Fruit fly (Drosophila melanogaster) whole organism, embryonic: ENCODE measurements around the gene Arfip.
A peak's percentile ranks its signal among the peaks of the same experiment; 100 is the strongest.

ENCODE experiments used
- Abd-B ChIP-seq: fragments of 200-800 bp; sonication (Bioruptor generic); optimal IDR thresholded peaks from 2 replicates; lab custom pipeline; 2018; ENCODE audit warnings: missing biosample characterization, mild to moderate bottlenecking, missing genetic modification characterization, moderate library complexity
- CG10431 ChIP-seq: fragments of 200-800 bp; sonication (Bioruptor generic); optimal IDR thresholded peaks from 3 replicates; lab custom pipeline; 2018; ENCODE audit warnings: missing biosample characterization, mild to moderate bottlenecking, missing genetic modification characterization
- CG10959 ChIP-seq: fragments of 200-800 bp; sonication (Bioruptor generic); IDR thresholded peaks from 2 replicates; pipeline ENCODE4 v1.3.6; 2022; ENCODE audit warnings: missing biosample characterization, missing genetic modification characterization
- CG11695 ChIP-seq: fragments of 200-800 bp; sonication (Bioruptor generic); IDR thresholded peaks from 3 replicates; pipeline ENCODE4 v1.3.6; 2022; ENCODE audit warnings: missing biosample characterization, missing genetic modification characterization
- CG12155 ChIP-seq: fragments of 200-800 bp; sonication (Bioruptor generic); optimal IDR thresholded peaks from 3 replicates; lab custom pipeline; 2016; ENCODE audit warnings: missing biosample characterization, missing genetic modification characterization
- CG12942 ChIP-seq: fragments of 200-800 bp; sonication (Bioruptor generic); optimal IDR thresholded peaks from 3 replicates; lab custom pipeline; 2016; ENCODE audit warnings: missing biosample characterization, missing genetic modification characterization
- CG13775 ChIP-seq: fragments of 200-800 bp; sonication (Bioruptor generic); optimal IDR thresholded peaks from 3 replicates; lab custom pipeline; 2017; ENCODE audit warnings: missing biosample characterization, mild to moderate bottlenecking, missing genetic modification characterization
- CG14050 ChIP-seq: fragments of 200-800 bp; sonication (Bioruptor generic); IDR thresholded peaks from 3 replicates; pipeline ENCODE4 v1.3.6; 2022; ENCODE audit warnings: missing biosample characterization, missing genetic modification characterization
- CG14710 ChIP-seq: fragments of 200-800 bp; sonication (Bioruptor generic); optimal IDR thresholded peaks from 3 replicates; lab custom pipeline; 2019; ENCODE audit warnings: missing biosample characterization, mild to moderate bottlenecking, missing genetic modification characterization, moderate library complexity
- CG17361 ChIP-seq: fragments of 200-800 bp; sonication (Bioruptor generic); IDR thresholded peaks from 3 replicates; pipeline ENCODE4 v1.3.6; 2022; ENCODE audit warnings: missing biosample characterization, missing genetic modification characterization
- CG34376 ChIP-seq: fragments of 200-800 bp; sonication (Bioruptor generic); optimal IDR thresholded peaks from 2 replicates; lab custom pipeline; 2018; ENCODE audit warnings: missing biosample characterization, mild to moderate bottlenecking, missing genetic modification characterization
- CG3995 ChIP-seq: fragments of 200-800 bp; sonication (Bioruptor generic); optimal IDR thresholded peaks from 3 replicates; lab custom pipeline; 2016; ENCODE audit warnings: missing biosample characterization, missing genetic modification characterization
- CG4424 ChIP-seq: fragments of 200-800 bp; sonication (Bioruptor generic); optimal IDR thresholded peaks from 3 replicates; lab custom pipeline; 2016; ENCODE audit warnings: missing biosample characterization, missing genetic modification characterization
- CG4820 ChIP-seq: fragments of 200-800 bp; sonication (Bioruptor generic); optimal IDR thresholded peaks from 3 replicates; lab custom pipeline; 2016; ENCODE audit warnings: missing biosample characterization, missing genetic modification characterization
- CG6689 ChIP-seq: fragments of 200-800 bp; sonication (Bioruptor generic); IDR thresholded peaks from 2 replicates; pipeline ENCODE4 v1.3.6; 2022; ENCODE audit warnings: missing biosample characterization, missing genetic modification characterization
- CG7839 ChIP-seq: fragments of 200-800 bp; sonication (Bioruptor generic); optimal IDR thresholded peaks from 3 replicates; lab custom pipeline; 2018; ENCODE audit warnings: missing biosample characterization, mild to moderate bottlenecking, missing genetic modification characterization, moderate library complexity
- D19A ChIP-seq: fragments of 200-800 bp; optimal IDR thresholded peaks from 3 replicates; lab custom pipeline; 2019; ENCODE audit warnings: missing biosample characterization, mild to moderate bottlenecking, missing genetic modification characterization, moderate library complexity
- D19B ChIP-seq: fragments of 200-800 bp; sonication (Bioruptor generic); optimal IDR thresholded peaks from 2 replicates; lab custom pipeline; 2017; ENCODE audit warnings: missing biosample characterization, mild to moderate bottlenecking, missing genetic modification characterization
- Dad ChIP-seq: fragments of 200-800 bp; sonication (Bioruptor generic); optimal IDR thresholded peaks from 3 replicates; lab custom pipeline; 2016; ENCODE audit warnings: missing biosample characterization, missing genetic modification characterization
- Dfd ChIP-seq, 2 experiments: fragments of >200 bp; optimal IDR thresholded peaks; 2 replicates each; lab custom pipeline; 2017; ENCODE audit warnings: missing biosample characterization in 2 of 2, missing genetic modification characterization in 2 of 2
- Dll ChIP-seq: fragments of 200-800 bp; sonication (Bioruptor generic); IDR thresholded peaks from 4 replicates; pipeline ENCODE4 v1.3.6; 2022; ENCODE audit warnings: missing biosample characterization, missing genetic modification characterization; ENCODE audit not compliant: partially characterized antibody
- Doc3 ChIP-seq: fragments of 200-800 bp; sonication (Bioruptor generic); IDR thresholded peaks from 3 replicates; pipeline ENCODE4 v1.3.6; 2022; ENCODE audit warnings: missing biosample characterization, missing genetic modification characterization; ENCODE audit not compliant: partially characterized antibody
- Ets65A ChIP-seq: fragments of 200-800 bp; sonication (Bioruptor generic); peaks from one replicate; lab custom pipeline; 2016; ENCODE audit warnings: missing biosample characterization, missing genetic modification characterization
- HmgD ChIP-seq: fragments of 200-800 bp; sonication (Bioruptor generic); optimal IDR thresholded peaks from 3 replicates; lab custom pipeline; 2016; ENCODE audit warnings: missing biosample characterization, missing genetic modification characterization
- MESR4 ChIP-seq: fragments of 200-800 bp; sonication (Bioruptor generic); optimal IDR thresholded peaks from 2 replicates; lab custom pipeline; 2018; ENCODE audit warnings: missing biosample characterization, mild to moderate bottlenecking, missing genetic modification characterization, moderate library complexity
- Mad ChIP-seq: fragments of 200-800 bp; sonication (Bioruptor generic); optimal IDR thresholded peaks from 2 replicates; lab custom pipeline; 2016; ENCODE audit warnings: missing biosample characterization, missing genetic modification characterization
- Neu2 ChIP-seq: fragments of 200-800 bp; sonication (Bioruptor generic); optimal IDR thresholded peaks from 3 replicates; lab custom pipeline; 2016; ENCODE audit warnings: missing biosample characterization, missing genetic modification characterization, borderline replicate concordance
- Oaz ChIP-seq: fragments of 200-800 bp; sonication (Bioruptor generic); IDR thresholded peaks from 2 replicates; pipeline ENCODE4 v1.3.6; 2022; ENCODE audit warnings: missing biosample characterization, missing genetic modification characterization
- Pdp1 ChIP-seq, 2 experiments: fragments of 200-800 bp; sonication (Bioruptor generic); optimal IDR thresholded peaks; 3 replicates each; lab custom pipeline; 2016; ENCODE audit warnings: missing biosample characterization in 2 of 2, missing genetic modification characterization in 2 of 2, mild to moderate bottlenecking in 1 of 2, moderate library complexity in 1 of 2
- Rx ChIP-seq: fragments of 200-800 bp; sonication (Bioruptor generic); IDR thresholded peaks from 2 replicates; pipeline ENCODE4 v1.3.6; 2022; ENCODE audit warnings: missing biosample characterization, missing genetic modification characterization
- Sox100B ChIP-seq: fragments of 200-800 bp; sonication (Bioruptor generic); optimal IDR thresholded peaks from 3 replicates; lab custom pipeline; 2018; ENCODE audit warnings: missing biosample characterization, mild to moderate bottlenecking, missing genetic modification characterization
- Tbp ChIP-seq: fragments of >200 bp; optimal IDR thresholded peaks from 2 replicates; lab custom pipeline; 2018; ENCODE audit warnings: missing biosample characterization, missing genetic modification characterization
- cad ChIP-seq: fragments of >200 bp; optimal IDR thresholded peaks from 2 replicates; lab custom pipeline; 2017; ENCODE audit warnings: missing biosample characterization, missing genetic modification characterization
- cg ChIP-seq: fragments of 200-800 bp; sonication (Bioruptor generic); optimal IDR thresholded peaks from 3 replicates; lab custom pipeline; 2019; ENCODE audit warnings: missing biosample characterization, mild to moderate bottlenecking, missing genetic modification characterization, moderate library complexity
- chif ChIP-seq, 2 experiments: fragments of 200-800 bp; sonication (Bioruptor generic); optimal IDR thresholded peaks; 3 replicates each; lab custom pipeline; 2016; ENCODE audit warnings: missing biosample characterization in 2 of 2, missing genetic modification characterization in 2 of 2
- dimm ChIP-seq: fragments of 200-800 bp; sonication (Bioruptor generic); IDR thresholded peaks from 2 replicates; pipeline ENCODE4 v1.3.6; 2022; ENCODE audit warnings: missing biosample characterization, missing genetic modification characterization
- fu2 ChIP-seq: fragments of 200-800 bp; sonication (Bioruptor generic); optimal IDR thresholded peaks from 2 replicates; lab custom pipeline; 2016; ENCODE audit warnings: missing biosample characterization, missing genetic modification characterization
- gro ChIP-seq: fragments of 200-800 bp; sonication (Bioruptor generic); optimal IDR thresholded peaks from 2 replicates; lab custom pipeline; 2016; ENCODE audit warnings: missing biosample characterization, missing genetic modification characterization
- hth ChIP-seq: fragments of >200 bp; optimal IDR thresholded peaks from 2 replicates; lab custom pipeline; 2017; ENCODE audit warnings: inconsistent platforms
- jigr1 ChIP-seq: fragments of 200-800 bp; sonication (Bioruptor generic); IDR thresholded peaks from 3 replicates; pipeline ENCODE4 v1.3.6; 2022; ENCODE audit warnings: missing biosample characterization, missing genetic modification characterization
- jing ChIP-seq: fragments of 200-800 bp; sonication (Bioruptor generic); optimal IDR thresholded peaks from 2 replicates; lab custom pipeline; 2018; ENCODE audit warnings: missing biosample characterization, mild to moderate bottlenecking, missing genetic modification characterization
- kni ChIP-seq: fragments of 200-800 bp; sonication (Bioruptor generic); optimal IDR thresholded peaks from 3 replicates; lab custom pipeline; 2017; ENCODE audit warnings: mild to moderate bottlenecking, missing biosample characterization, missing genetic modification reagents, missing genetic modification characterization
- luna ChIP-seq: fragments of 200-800 bp; sonication (Bioruptor generic); optimal IDR thresholded peaks from 2 replicates; lab custom pipeline; 2016; ENCODE audit warnings: missing biosample characterization, missing genetic modification characterization
- nmo ChIP-seq: fragments of 200-800 bp; sonication (Bioruptor generic); optimal IDR thresholded peaks from 2 replicates; lab custom pipeline; 2018; ENCODE audit warnings: missing biosample characterization, mild to moderate bottlenecking, missing genetic modification characterization, moderate library complexity
- prd ChIP-seq, 3 experiments: fragments of >200 bp in 2 of 3; fragments of 200-800 bp in 1 of 3; sonication (Bioruptor generic) in 1 of 3; optimal IDR thresholded peaks in 2 of 3; IDR thresholded peaks in 1 of 3; 2 replicates in 2 of 3; 3 replicates in 1 of 3; pipeline versions ENCODE4 v1.3.6 to Lab custom; 2017 to 2022; ENCODE audit warnings: missing biosample characterization in 1 of 3, missing genetic modification characterization in 1 of 3
- pum ChIP-seq: fragments of 200-800 bp; sonication (Bioruptor generic); optimal IDR thresholded peaks from 2 replicates; lab custom pipeline; 2016; ENCODE audit warnings: missing biosample characterization, missing genetic modification characterization
- sim ChIP-seq: fragments of 200-800 bp; sonication (Bioruptor generic); IDR thresholded peaks from 2 replicates; pipeline ENCODE4 v1.3.6; 2022; ENCODE audit warnings: missing biosample characterization, missing genetic modification characterization
- sisA ChIP-seq: fragments of 200-800 bp; sonication (Bioruptor generic); IDR thresholded peaks from 2 replicates; pipeline ENCODE4 v1.3.6; 2022; ENCODE audit warnings: missing biosample characterization, missing genetic modification characterization
- tna ChIP-seq: fragments of 200-800 bp; sonication (Bioruptor generic); IDR thresholded peaks from 2 replicates; pipeline ENCODE4 v1.3.6; 2022; ENCODE audit warnings: missing biosample characterization, missing genetic modification characterization; ENCODE audit not compliant: partially characterized antibody
- unc-4 ChIP-seq: fragments of 200-800 bp; sonication (Bioruptor generic); IDR thresholded peaks from 2 replicates; pipeline ENCODE4 v1.3.6; 2022; ENCODE audit warnings: missing biosample characterization, missing genetic modification characterization; ENCODE audit not compliant: partially characterized antibody
- wdn ChIP-seq: fragments of 200-800 bp; sonication (Bioruptor generic); IDR thresholded peaks from 2 replicates; pipeline ENCODE4 v1.3.6; 2022; ENCODE audit warnings: missing biosample characterization, missing genetic modification characterization

Arfip gene

DNA sequence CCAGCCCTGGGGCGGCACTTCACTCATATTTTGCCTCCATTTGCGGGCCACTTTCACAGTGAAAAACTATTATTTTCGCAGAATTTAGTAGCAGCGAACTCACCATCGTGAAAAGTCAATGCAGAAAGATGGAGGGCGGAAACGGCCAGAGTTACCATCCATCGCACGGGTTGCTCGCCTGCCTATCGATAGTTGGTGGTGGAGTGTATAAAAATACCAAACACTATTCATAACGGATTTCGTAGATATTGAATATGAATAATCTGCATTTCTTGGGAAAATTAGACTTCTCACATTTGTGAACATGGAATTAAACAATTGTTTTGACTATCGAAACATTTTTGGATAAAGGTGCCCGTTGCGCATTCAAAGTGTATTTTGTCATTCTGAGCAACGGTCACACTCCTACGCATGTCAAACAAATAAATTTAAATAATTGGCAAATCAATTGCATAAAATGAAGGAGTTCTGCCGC lies 18.6 kb downstream of the Arfip start, which contains the start of the genes RpS25 and CG4820 (continued):
- TF ChIP-seq CG34376 (GFP tag; lab: Kevin White, UChicago) (peak; percentile 99), Tbp (GFP tag; lab: Kevin White, UChicago) (peak; percentile 55), Pdp1 (GFP tag; optimal IDR thresholded peaks at IDR 0.05; lab: Kevin White, UChicago) (peak; percentile 86 to 91), Neu2 (GFP tag; lab: Kevin White, UChicago) (peak; percentile 85), CG10959 (GFP tag; lab: Robert Waterston, UW) (peak; percentile 72), luna (peak; percentile 86), CG7839 (tag; lab: Kevin White, UChicago) (peak; percentile 86), hth (lab: Kevin White, UChicago) (no peak), CG12155 (peak; percentile 68), CG11695 (peak; percentile 81), tna (GFP tag; lab: Robert Waterston, UW) (peak; percentile 62; the same call in 1 of the 2 replicates), CG14710 (tag; lab: Kevin White, UChicago) (peak; percentile 96), D19A (tag; lab: Kevin White, UChicago) (peak; percentile 65), CG14050 (peak; percentile 85), chif (GFP tag; optimal IDR thresholded peaks at IDR 0.05; lab: Kevin White, UChicago) (peak; percentile 75 to 92), jing (GFP tag; lab: Kevin White, UChicago) (peak; percentile 78), Dll (GFP tag; lab: Robert Waterston, UW) (peak; percentile 93), dimm (GFP tag; lab: Robert Waterston, UW) (peak; percentile 54), prd (optimal IDR thresholded peaks at IDR 0.05; lab: Kevin White, UChicago) (no peak), prd (GFP tag; IDR thresholded peaks at IDR 0.05; lab: Robert Waterston, UW) (peak; percentile 70), CG4424 (GFP tag; lab: Kevin White, UChicago) (peak; percentile 92), Rx (GFP tag; lab: Robert Waterston, UW) (peak; percentile 79), kni (GFP tag; lab: Kevin White, UChicago) (peak; percentile 95), pum (GFP tag; lab: Kevin White, UChicago) (peak; percentile 78), cad (GFP tag; lab: Kevin White, UChicago) (no peak), gro (GFP tag; lab: Kevin White, UChicago) (peak; percentile 94), CG6689 (peak; percentile 96), Ets65A (peak; percentile 99), nmo (peak; percentile 93), CG3995 (GFP tag; lab: Kevin White, UChicago) (peak; percentile 79), Mad (GFP tag; lab: Kevin White, UChicago) (peak; percentile 91), CG13775 (GFP tag; lab: Kevin White, UChicago) (peak; percentile 97), sim (peak; percentile 71), Dad (GFP tag; lab: Kevin White, UChicago) (peak; percentile 93), CG4820 (GFP tag; lab: Kevin White, UChicago) (peak; percentile 94), HmgD (GFP tag; lab: Kevin White, UChicago) (peak; percentile 90), unc-4 (GFP tag; lab: Robert Waterston, UW) (peak; percentile 93), Doc3 (peak; percentile 86), sisA (GFP tag; lab: Robert Waterston, UW) (peak; percentile 40; the same call in 1 of the 2 replicates), Abd-B (GFP tag; lab: Kevin White, UChicago) (peak; percentile 70), CG12942 (peak; percentile 74), MESR4 (GFP tag; lab: Kevin White, UChicago) (peak; percentile 100), cg (GFP tag; lab: Kevin White, UChicago) (no peak), fu2 (GFP tag; lab: Kevin White, UChicago) (peak; percentile 90), Dfd (GFP tag; optimal IDR thresholded peaks at IDR 0.05; lab: Kevin White, UChicago) (no peak), D19B (GFP tag; lab: Kevin White, UChicago) (peak; percentile 75), CG17361 (GFP tag; lab: Robert Waterston, UW) (peak; percentile 88), CG10431 (peak; percentile 87), Oaz (GFP tag; lab: Robert Waterston, UW) (peak; percentile 81), wdn (peak; percentile 77), jigr1 (GFP tag; lab: Robert Waterston, UW) (no peak), Sox100B (GFP tag; lab: Kevin White, UChicago) (peak; percentile 92)
